Worm (Caenorhabditis elegans): Measurements from ENCODE around the gene kvs-4.

Gene kvs-4

DNA sequence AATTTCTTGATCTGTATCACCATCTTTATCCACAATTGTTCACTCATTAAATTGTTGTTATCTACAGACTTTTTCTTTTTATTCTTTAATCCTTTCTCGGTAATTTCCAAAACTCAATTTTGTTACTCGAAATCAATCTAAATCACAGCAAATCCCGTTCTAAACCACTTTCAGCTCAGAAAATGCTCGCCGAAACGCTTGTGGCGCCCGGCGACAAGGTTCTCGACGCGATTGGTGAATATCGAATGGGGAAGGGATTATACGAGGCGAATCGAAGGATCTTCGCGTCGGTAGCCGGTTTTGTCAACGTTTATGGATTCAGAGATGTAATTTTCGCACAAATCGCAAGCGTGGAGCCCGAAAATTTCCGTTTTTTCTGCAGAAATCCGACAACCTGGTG lies 3.5 kb upstream of the kvs-4 start, which contains the start of gene exos-1 (continued):
- TF ChIP-seq daf-16 (GFP tag; optimal IDR thresholded peaks at IDR 0.05) (no peak), daf-16 (tag; optimal IDR thresholded peaks at IDR 0.05) (no peak), T20F7.1 (GFP tag; optimal IDR thresholded peaks at IDR 0.05) (no peak), nhr-102 (tag; optimal IDR thresholded peaks at IDR 0.05) (no peak), Y5F2A.4 (GFP tag; optimal IDR thresholded peaks at IDR 0.05) (no peak)

DNA sequence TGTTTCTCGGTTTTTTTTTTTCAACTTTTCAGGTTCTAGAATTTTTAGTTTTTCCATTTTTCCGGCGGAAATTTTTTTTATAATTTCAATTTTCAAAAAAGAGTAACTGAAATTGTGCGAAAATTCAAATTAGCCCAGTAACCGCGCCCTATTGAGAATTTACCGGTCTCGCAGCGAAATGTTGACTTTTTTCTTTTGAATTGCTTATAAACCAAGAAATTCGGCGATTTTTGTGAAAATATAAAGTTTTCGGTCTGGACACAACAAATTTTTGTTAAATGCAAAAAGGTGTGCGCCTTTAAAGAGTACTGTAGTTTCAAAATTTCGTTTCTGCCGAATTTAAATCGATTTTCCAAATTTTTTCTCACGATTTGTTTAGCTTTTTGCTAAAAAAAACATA lies 1.8 kb upstream of the kvs-4 start:
- TF ChIP-seq dpl-1 (GFP tag; optimal IDR thresholded peaks at IDR 0.05) (no peak), lin-38 (GFP tag; IDR thresholded peaks at IDR 0.05) (peak; percentile 52)

DNA sequence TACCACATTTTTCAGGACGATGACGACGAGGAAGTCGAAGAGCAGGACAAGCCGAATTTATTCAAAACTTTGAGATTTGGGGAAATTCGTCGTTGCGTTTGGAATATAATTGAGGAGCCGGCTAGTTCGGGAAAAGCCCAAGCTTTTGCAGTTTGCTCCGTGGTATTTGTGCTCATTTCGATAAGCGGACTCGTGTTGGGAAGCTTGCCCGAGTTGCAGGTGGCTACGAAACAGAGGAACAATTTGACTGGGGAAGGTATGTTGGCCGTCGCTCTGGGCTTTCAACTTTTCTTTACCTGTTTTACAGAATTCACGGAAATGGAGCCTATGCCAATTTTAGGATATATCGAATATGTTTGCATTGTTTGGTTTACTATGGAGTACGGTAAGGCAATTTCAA lies 9.9 kb downstream of the kvs-4 start:
- TF ChIP-seq aha-1 (tag) (peak; percentile 51), T20F7.1 (GFP tag; optimal IDR thresholded peaks at IDR 0.05) (no peak)

DNA sequence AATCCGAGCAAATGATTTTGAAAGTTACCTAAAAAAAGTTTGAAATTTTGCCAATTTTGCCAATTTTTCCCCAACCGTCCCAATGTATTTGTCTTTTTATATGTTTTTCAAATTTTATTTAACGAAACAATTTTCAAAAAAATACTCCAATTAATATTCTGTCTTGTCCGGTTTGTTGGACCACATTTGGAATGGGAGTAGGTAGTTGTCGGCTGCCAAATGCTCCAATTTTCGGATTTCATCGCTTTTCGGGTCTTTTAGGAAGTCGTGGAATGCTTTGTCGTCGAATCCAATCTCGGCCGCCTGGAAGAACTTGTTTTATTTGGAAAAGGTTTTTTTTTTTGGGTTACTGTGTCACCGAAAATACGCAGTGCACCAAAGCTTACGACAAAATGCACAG lies 12.8 kb downstream of the kvs-4 start:
- TF ChIP-seq mxl-3 (GFP tag; optimal IDR thresholded peaks at IDR 0.05) (no peak), unc-62 (GFP tag; optimal IDR thresholded peaks at IDR 0.05 in 1 of 2) (peak in 1 of 2 experiments; percentile 61), unc-62 (tag; optimal IDR thresholded peaks at IDR 0.05) (no peak), aha-1 (tag) (peak; percentile 63)

DNA sequence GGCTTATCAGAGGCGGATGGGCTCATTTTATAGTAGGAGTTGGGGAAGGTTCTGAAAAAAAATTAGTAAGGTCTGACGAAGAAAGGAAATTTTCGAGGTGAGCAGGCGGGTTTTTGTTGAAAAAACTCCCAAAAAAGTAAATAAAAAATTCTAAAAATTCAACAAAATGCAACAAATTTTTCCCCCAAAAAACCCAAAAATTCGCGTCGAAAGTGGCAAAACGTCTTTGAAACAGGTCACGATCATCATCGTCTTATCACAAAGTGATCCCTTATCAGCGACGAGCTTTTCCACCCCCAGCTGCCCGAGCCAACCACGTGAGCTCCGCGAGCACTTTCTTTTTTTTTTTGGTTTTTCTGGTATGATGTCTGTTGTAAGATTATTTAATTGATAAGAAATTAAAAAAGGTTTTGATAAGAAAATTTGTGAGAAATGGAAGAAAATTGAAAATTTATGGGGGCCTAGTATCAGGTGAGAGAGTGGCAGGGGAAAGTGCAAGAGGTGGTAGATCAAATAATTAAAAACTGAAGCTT lies 14.2 kb downstream of the kvs-4 start, which contains the start of gene Y48A6B.7:
Y48A6B.7 (minus strand) TSS at position 51 of the 533 bp plus-strand sequence.
- TF ChIP-seq egl-27 (tag; optimal IDR thresholded peaks at IDR 0.05): no peak
- TF ChIP-seq daf-16 (GFP tag; optimal IDR thresholded peaks at IDR 0.05): peak in 1 of 2 experiments; percentile 12
- TF ChIP-seq daf-16 (tag; optimal IDR thresholded peaks at IDR 0.05): peak; percentile 83
- peak; percentile 38; the same call in 1 of the 2 replicates for TF ChIP-seq lin-38 (GFP tag; IDR thresholded peaks at IDR 0.05)
- peak; percentile 36; the same call in 1 of the 2 replicates for TF ChIP-seq saeg-2 (GFP tag; IDR thresholded peaks at IDR 0.05)
- no peak for TF ChIP-seq madf-5 (GFP tag; IDR thresholded peaks at IDR 0.05)
- TF ChIP-seq cey-2 (tag; optimal IDR thresholded peaks at IDR 0.05; ENCODE audit: borderline replicate concordance, insufficient read depth): no peak
- TF ChIP-seq dve-1 (tag; optimal IDR thresholded peaks at IDR 0.05; ENCODE audit: insufficient read depth): peak; percentile 99
- no peak for TF ChIP-seq aly-2 (tag; optimal IDR thresholded peaks at IDR 0.05)
- TF ChIP-seq spr-1 (tag; optimal IDR thresholded peaks at IDR 0.05): no peak
- TF ChIP-seq nhr-41 (GFP tag; IDR thresholded peaks at IDR 0.05): peak; percentile 60; the same call in 1 of the 2 replicates
- peak; percentile 92 for TF ChIP-seq tra-1 (GFP tag; IDR thresholded peaks at IDR 0.05)
- TF ChIP-seq daf-8 (GFP tag; IDR thresholded peaks at IDR 0.05): no peak
- peak; percentile 86 for TF ChIP-seq nhr-77 (tag; optimal IDR thresholded peaks at IDR 0.05)
- TF ChIP-seq mdt-29 (GFP tag; IDR thresholded peaks at IDR 0.05): no peak
- no peak for TF ChIP-seq daf-19 (GFP tag; conservative IDR thresholded peaks at IDR 0.05)
- TF ChIP-seq set-16 (GFP tag; IDR thresholded peaks at IDR 0.05): no peak
- no peak for TF ChIP-seq hmg-1.1 (GFP tag; IDR thresholded peaks at IDR 0.05)
- TF ChIP-seq T26A8.4 (GFP tag; IDR thresholded peaks at IDR 0.05): no peak
- TF ChIP-seq pha-4 (GFP tag; IDR thresholded peaks at IDR 0.05): peak; percentile 50; the same call in 1 of the 2 replicates
- TF ChIP-seq pha-4 (tag; optimal IDR thresholded peaks at IDR 0.05): no peak
- TF ChIP-seq nhr-102 (tag; optimal IDR thresholded peaks at IDR 0.05): peak; percentile 53
- peak; percentile 45 for TF ChIP-seq nhr-48 (tag; optimal IDR thresholded peaks at IDR 0.05)
- TF ChIP-seq attf-4 (tag; optimal IDR thresholded peaks at IDR 0.05): no peak
- no peak for TF ChIP-seq R02D3.7 (tag; optimal IDR thresholded peaks at IDR 0.05)
- TF ChIP-seq nhr-237 (tag; optimal IDR thresholded peaks at IDR 0.05): no peak
- peak; percentile 95 for TF ChIP-seq hlh-11 (tag; optimal IDR thresholded peaks at IDR 0.05)
- TF ChIP-seq dpl-1 (GFP tag; optimal IDR thresholded peaks at IDR 0.05): no peak
- no peak for TF ChIP-seq egl-43 (GFP tag; IDR thresholded peaks at IDR 0.05)
- TF ChIP-seq mdl-1 (tag; optimal IDR thresholded peaks at IDR 0.05): peak in 1 of 2 experiments; percentile 67
- TF ChIP-seq unc-39 (tag; optimal IDR thresholded peaks at IDR 0.05): no peak
- no peak for TF ChIP-seq zip-11 (GFP tag; IDR thresholded peaks at IDR 0.05)
- TF ChIP-seq fkh-10 (GFP tag; optimal IDR thresholded peaks at IDR 0.05): no peak
- TF ChIP-seq aha-1 (tag): peak; percentile 12
- no peak for TF ChIP-seq ctbp-1 (GFP tag; IDR thresholded peaks at IDR 0.05)
- peak; percentile 95 for TF ChIP-seq dmd-6 (GFP tag; IDR thresholded peaks at IDR 0.05)
- TF ChIP-seq nhr-10 (tag; optimal IDR thresholded peaks at IDR 0.05): no peak
- TF ChIP-seq mep-1 (tag; optimal IDR thresholded peaks at IDR 0.05): peak; percentile 56
